Worm (Caenorhabditis elegans) whole organism, L1 larva: ENCODE data around the gene EEED8.14.
A peak's percentile ranks its signal among the peaks of the same experiment; 100 is the strongest.

Experiments used
- C04F5.9 ChIP-seq: sonication (generic microtip); optimal IDR thresholded peaks from 2 replicates; lab custom pipeline; 2016; ENCODE audit warnings: missing genetic modification characterization, missing compliant biosample characterization
- Y116A8C.19 ChIP-seq: sonication (generic microtip); optimal IDR thresholded peaks from 2 replicates; lab custom pipeline; 2016; ENCODE audit warnings: missing compliant biosample characterization, missing genetic modification characterization, borderline replicate concordance
- alr-1 ChIP-seq: fragments of 200-800 bp; sonication (Bioruptor generic); optimal IDR thresholded peaks from 2 replicates; lab custom pipeline; 2018; ENCODE audit warnings: borderline replicate concordance, mild to moderate bottlenecking, missing genetic modification characterization, missing compliant biosample characterization
- aly-2 ChIP-seq: fragments of 150-350 bp; optimal IDR thresholded peaks from 2 replicates; lab custom pipeline; 2014; ENCODE audit warnings: missing biosample characterization, missing genetic modification characterization
- ama-1 ChIP-seq: fragments of 150-350 bp; optimal IDR thresholded peaks from 2 replicates; lab custom pipeline; 2014
- blmp-1 ChIP-seq: fragments of 150-350 bp; optimal IDR thresholded peaks from 2 replicates; lab custom pipeline; 2014; ENCODE audit warnings: missing biosample characterization, missing genetic modification characterization
- ceh-88 ChIP-seq: fragments of 200-800 bp; sonication (Bioruptor generic); IDR thresholded peaks from 2 replicates; pipeline ENCODE4 v1.3.6; 2022; ENCODE audit warnings: missing genetic modification characterization, missing compliant biosample characterization
- ceh-90 ChIP-seq: sonication (generic microtip); optimal IDR thresholded peaks from 2 replicates; lab custom pipeline; 2016; ENCODE audit warnings: missing genetic modification characterization, missing compliant biosample characterization
- dpl-1 ChIP-seq, 3 experiments: fragments of 150-350 bp in 2 of 3; sonication (generic microtip) in 1 of 3; optimal IDR thresholded peaks; 2 replicates each; lab custom pipeline; 2014 to 2017; ENCODE audit warnings: missing biosample characterization in 3 of 3, missing genetic modification characterization in 3 of 3, missing genetic modification reagents in 3 of 3
- efl-1 ChIP-seq, 4 experiments: fragments of 150-350 bp; optimal IDR thresholded peaks in 3 of 4; peaks in 1 of 4; 1 replicate in 1 of 4; 2 replicates in 3 of 4; lab custom pipeline; 2014; ENCODE audit warnings: missing biosample characterization in 2 of 4, missing genetic modification characterization in 2 of 4, missing genetic modification reagents in 2 of 4
- egl-13 ChIP-seq: sonication (generic microtip); optimal IDR thresholded peaks from 2 replicates; lab custom pipeline; 2016; ENCODE audit warnings: missing genotype, missing genetic modification reagents, missing genetic modification characterization, missing compliant biosample characterization
- egl-27 ChIP-seq, 2 experiments: fragments of 150-350 bp in 1 of 2; sonication (generic microtip); optimal IDR thresholded peaks; 3 replicates each; lab custom pipeline; 2017 to 2018; ENCODE audit warnings: missing biosample characterization in 2 of 2, missing genetic modification characterization in 2 of 2, missing genetic modification reagents in 2 of 2
- elt-3 ChIP-seq, 6 experiments: fragments of 150-350 bp in 1 of 6; sonication (generic microtip); optimal IDR thresholded peaks; 2 replicates each; lab custom pipeline; 2017 to 2018; ENCODE audit warnings: missing biosample characterization in 6 of 6, missing genetic modification characterization in 6 of 6, inconsistent platforms in 1 of 6
- fkh-4 ChIP-seq: sonication (generic microtip); optimal IDR thresholded peaks from 2 replicates; lab custom pipeline; 2016; ENCODE audit warnings: missing compliant biosample characterization, missing genetic modification characterization, borderline replicate concordance
- fkh-8 ChIP-seq: sonication (generic microtip); optimal IDR thresholded peaks from 2 replicates; lab custom pipeline; 2016; ENCODE audit warnings: mild to moderate bottlenecking, missing genetic modification characterization, missing compliant biosample characterization
- hlh-4 ChIP-seq: sonication (generic microtip); optimal IDR thresholded peaks from 2 replicates; lab custom pipeline; 2016; ENCODE audit warnings: mild to moderate bottlenecking, missing genetic modification characterization, missing compliant biosample characterization
- jun-1 ChIP-seq: fragments of 150-350 bp; optimal IDR thresholded peaks from 2 replicates; lab custom pipeline; 2014; ENCODE audit warnings: missing biosample characterization, missing genetic modification reagents, missing genetic modification characterization
- lin-13 ChIP-seq: fragments of 150-350 bp; optimal IDR thresholded peaks from 2 replicates; lab custom pipeline; 2014; ENCODE audit warnings: missing biosample characterization, missing genetic modification reagents, missing genetic modification characterization
- lin-14 ChIP-seq: fragments of 200-800 bp; sonication (Bioruptor generic); optimal IDR thresholded peaks from 2 replicates; lab custom pipeline; 2018; ENCODE audit warnings: mild to moderate bottlenecking, missing genetic modification characterization, moderate library complexity, missing compliant biosample characterization
- lin-35 ChIP-seq, 2 experiments: fragments of 150-350 bp; optimal IDR thresholded peaks; 2 replicates each; lab custom pipeline; 2014; ENCODE audit warnings: missing biosample characterization in 2 of 2, missing genetic modification characterization in 2 of 2, missing genetic modification reagents in 2 of 2
- lin-39 ChIP-seq: fragments of 150-350 bp; optimal IDR thresholded peaks from 2 replicates; lab custom pipeline; 2014; ENCODE audit warnings: missing biosample characterization, missing genetic modification reagents, missing genetic modification characterization
- lsy-2 ChIP-seq, 2 experiments: fragments of 150-350 bp; optimal IDR thresholded peaks; 2 replicates each; lab custom pipeline; 2014; ENCODE audit warnings: missing biosample characterization in 2 of 2, missing genetic modification characterization in 2 of 2
- mep-1 ChIP-seq: fragments of 150-350 bp; optimal IDR thresholded peaks from 2 replicates; lab custom pipeline; 2014; ENCODE audit warnings: missing biosample characterization, missing genetic modification characterization
- nhr-19 ChIP-seq: fragments of 200-800 bp; sonication (Bioruptor generic); conservative IDR thresholded peaks from 2 replicates; pipeline ENCODE4 v1.3.6; 2022; ENCODE audit warnings: missing genetic modification characterization, missing compliant biosample characterization
- nhr-237 ChIP-seq: fragments of 150-350 bp; optimal IDR thresholded peaks from 2 replicates; lab custom pipeline; 2014; ENCODE audit warnings: missing biosample characterization, missing genetic modification characterization
- nhr-77 ChIP-seq: fragments of 150-350 bp; optimal IDR thresholded peaks from 2 replicates; lab custom pipeline; 2014; ENCODE audit warnings: missing biosample characterization, missing genetic modification characterization
- nhr-84 ChIP-seq: sonication (generic microtip); optimal IDR thresholded peaks from 2 replicates; lab custom pipeline; 2017; ENCODE audit warnings: missing biosample characterization, missing genetic modification characterization
- nhr-85 ChIP-seq: sonication (generic microtip); peaks from one replicate; lab custom pipeline; 2016; ENCODE audit warnings: missing genetic modification characterization, inconsistent platforms, missing compliant biosample characterization
- skn-1 ChIP-seq: fragments of 150-350 bp; optimal IDR thresholded peaks from 2 replicates; lab custom pipeline; 2014; ENCODE audit warnings: missing biosample characterization, missing genetic modification characterization
- snpc-4 ChIP-seq: fragments of 150-350 bp; optimal IDR thresholded peaks from 2 replicates; lab custom pipeline; 2014; ENCODE audit warnings: missing biosample characterization, missing genetic modification characterization
- sup-37 ChIP-seq: fragments of 200-800 bp; sonication (Bioruptor generic); optimal IDR thresholded peaks from 2 replicates; lab custom pipeline; 2018; ENCODE audit warnings: mild to moderate bottlenecking, missing genetic modification characterization, missing compliant biosample characterization
- swsn-7 ChIP-seq: sonication (generic microtip); optimal IDR thresholded peaks from 2 replicates; lab custom pipeline; 2016; ENCODE audit warnings: missing genetic modification characterization, missing compliant biosample characterization
- tbx-2 ChIP-seq: sonication (generic microtip); optimal IDR thresholded peaks from 2 replicates; lab custom pipeline; 2016; ENCODE audit warnings: missing genetic modification characterization, missing compliant biosample characterization
- unc-130 ChIP-seq: fragments of 150-350 bp; optimal IDR thresholded peaks from 2 replicates; lab custom pipeline; 2017; ENCODE audit warnings: missing biosample characterization, missing genetic modification characterization, inconsistent platforms
- unc-86 ChIP-seq: sonication (generic microtip); optimal IDR thresholded peaks from 2 replicates; lab custom pipeline; 2016; ENCODE audit warnings: missing genetic modification characterization, missing compliant biosample characterization
- unc-98 ChIP-seq: fragments of 200-800 bp; sonication (Bioruptor generic); IDR thresholded peaks from 2 replicates; pipeline ENCODE4 v1.3.6; 2022; ENCODE audit warnings: missing genetic modification characterization, missing compliant biosample characterization
- vab-15 ChIP-seq: sonication (generic microtip); optimal IDR thresholded peaks from 2 replicates; lab custom pipeline; 2017; ENCODE audit warnings: missing genotype, mild to moderate bottlenecking, missing genetic modification characterization, missing compliant biosample characterization
- xbp-1 ChIP-seq: sonication (generic microtip); optimal IDR thresholded peaks from 2 replicates; lab custom pipeline; 2016; ENCODE audit warnings: missing genetic modification characterization, missing compliant biosample characterization
- zag-1 ChIP-seq: fragments of 150-350 bp; optimal IDR thresholded peaks from 2 replicates; lab custom pipeline; 2014; ENCODE audit warnings: missing biosample characterization, missing genetic modification characterization

EEED8.14 gene

ce11 chrII:5398779-5399178 lies 15.1 kb downstream of the EEED8.14 start, which contains the start of gene fbxl-3:
Gene fbxl-3 (minus strand): TSS chrII:5398902.
- TF ChIP-seq C04F5.9 (tag; lab: Kevin White, UChicago) = no peak
- TF ChIP-seq elt-3 (tag; optimal IDR thresholded peaks at IDR 0.05; lab: Kevin White, UChicago) = peak in 1 of 6 experiments; percentile 39
- no peak for TF ChIP-seq mep-1 (tag; lab: Kevin White, UChicago)
- no peak for TF ChIP-seq lin-35 (GFP tag; optimal IDR thresholded peaks at IDR 0.05; lab: Kevin White, UChicago)
- TF ChIP-seq fkh-8 (tag; lab: Kevin White, UChicago) = no peak
- TF ChIP-seq efl-1 (optimal IDR thresholded peaks at IDR 0.05; lab: Kevin White, UChicago) = no peak
- TF ChIP-seq efl-1 (GFP tag; optimal IDR thresholded peaks at IDR 0.05 in 1 of 2; lab: Kevin White, UChicago) = peak in 1 of 2 experiments; percentile 87
- TF ChIP-seq, all 84 proteins: peak for 2

- TF ChIP-seq skn-1 (no peak), zag-1 (no peak), hlh-4 (tag; lab: Kevin White, UChicago) (no peak), lsy-2 (tag; optimal IDR thresholded peaks at IDR 0.05; lab: Kevin White, UChicago) (no peak), unc-86 (tag; lab: Kevin White, UChicago) (no peak), lin-39 (tag; lab: Kevin White, UChicago) (no peak), snpc-4 (tag; lab: Kevin White, UChicago) (no peak), nhr-85 (tag; lab: Kevin White, UChicago) (no peak), tbx-2 (tag; lab: Kevin White, UChicago) (no peak), xbp-1 (tag; lab: Kevin White, UChicago) (no peak), sup-37 (no peak), ama-1 (no peak)
Measured at ce11 chrII:5395594-5395993, 18.3 kb downstream of the EEED8.14 start, which contains the start of gene pink-1. Gene pink-1 (minus strand): TSS chrII:5395694.

ce11 chrII:5393090-5393489 lies 20.8 kb downstream of the EEED8.14 start, which contains the start of gene brap-2:
Gene brap-2 (minus strand): TSS chrII:5393190.
- TF ChIP-seq unc-130 (tag; lab: Kevin White, UChicago) (no peak), lin-13 (GFP tag; lab: Kevin White, UChicago) (no peak), fkh-8 (tag; lab: Kevin White, UChicago) (no peak), nhr-77 (tag; lab: Kevin White, UChicago) (no peak), vab-15 (tag; lab: Kevin White, UChicago) (no peak), xbp-1 (tag; lab: Kevin White, UChicago) (no peak), blmp-1 (no peak), nhr-19 (GFP tag; lab: Robert Waterston, UW) (no peak), aly-2 (no peak), egl-13 (tag; lab: Kevin White, UChicago) (no peak), swsn-7 (tag; lab: Kevin White, UChicago) (no peak), lin-14 (GFP tag; lab: Kevin White, UChicago) (no peak), egl-27 (tag; optimal IDR thresholded peaks at IDR 0.05; lab: Kevin White, UChicago) (no peak), Y116A8C.19 (tag; lab: Kevin White, UChicago) (no peak), lin-35 (GFP tag; optimal IDR thresholded peaks at IDR 0.05; lab: Kevin White, UChicago) (no peak), jun-1 (tag; lab: Kevin White, UChicago) (no peak), unc-98 (GFP tag; lab: Robert Waterston, UW) (no peak)

ce11 chrII:5391447-5391846 lies 22.4 kb downstream of the EEED8.14 start:
- no peak for TF ChIP-seq fkh-4
- TF ChIP-seq lin-35 (GFP tag; optimal IDR thresholded peaks at IDR 0.05; lab: Kevin White, UChicago) = peak in 1 of 2 experiments; percentile 3
- TF ChIP-seq nhr-237 (tag; lab: Kevin White, UChicago) = no peak
- peak; percentile 28 to 45 for TF ChIP-seq efl-1 (optimal IDR thresholded peaks at IDR 0.05; lab: Kevin White, UChicago)
- TF ChIP-seq efl-1 (GFP tag; optimal IDR thresholded peaks at IDR 0.05 in 1 of 2; lab: Kevin White, UChicago) = peak; percentile 46 to 89
- TF ChIP-seq jun-1 (tag; lab: Kevin White, UChicago) = no peak
- TF ChIP-seq ceh-90 (tag; lab: Kevin White, UChicago) = no peak
- TF ChIP-seq nhr-84 (tag; lab: Kevin White, UChicago) = no peak
- no peak for TF ChIP-seq ceh-88 (GFP tag; lab: Robert Waterston, UW)
- no peak for TF ChIP-seq alr-1 (tag; lab: Kevin White, UChicago)
- peak in 2 of 3 experiments; percentile 13 to 48 for TF ChIP-seq dpl-1 (GFP tag; optimal IDR thresholded peaks at IDR 0.05; lab: Kevin White, UChicago)
